Fruit fly (Drosophila melanogaster): ENCODE data around the gene CG13305.

Gene CG13305

dm6 chr3L:8675545-8676084, 29.0 kb upstream of the CG13305 start, which contains the start of gene hry (continued):
- TF ChIP-seq sob (GFP tag; IDR thresholded peaks at IDR 0.05) (peak; percentile 48; the same call in 1 of the 2 replicates), CG2129 (GFP tag; IDR thresholded peaks at IDR 0.05; ENCODE audit: partially characterized antibody) (no peak), CG10209 (GFP tag; optimal IDR thresholded peaks at IDR 0.05) (peak; percentile 40), Lim3 (GFP tag; IDR thresholded peaks at IDR 0.05) (no peak), C15 (GFP tag; IDR thresholded peaks at IDR 0.05) (no peak), hth (optimal IDR thresholded peaks at IDR 0.05) (no peak), CG7372 (GFP tag; IDR thresholded peaks at IDR 0.05) (peak; percentile 94), onecut (GFP tag; IDR thresholded peaks at IDR 0.05) (peak; percentile 53; the same call in 1 of the 2 replicates), NC2α (GFP tag; optimal IDR thresholded peaks at IDR 0.05) (peak; percentile 11)

dm6 chr3L:8675029-8675544, 28.5 kb upstream of the CG13305 start:
- TF ChIP-seq Stat92E (GFP tag; optimal IDR thresholded peaks at IDR 0.05) = peak in 1 of 3 experiments; percentile 26
- TF ChIP-seq CG6765 (GFP tag; optimal IDR thresholded peaks at IDR 0.05) = peak; percentile 22
- TF ChIP-seq CG6175 (GFP tag; IDR thresholded peaks at IDR 0.05) = peak; percentile 36; the same call in 1 of the 3 replicates
- TF ChIP-seq repo (GFP tag; optimal IDR thresholded peaks at IDR 0.05) = no peak
- no peak for TF ChIP-seq PHDP (tag; optimal IDR thresholded peaks at IDR 0.05)
- peak; percentile 25 for TF ChIP-seq CG10147 (GFP tag; optimal IDR thresholded peaks at IDR 0.05)
- TF ChIP-seq inv (GFP tag; IDR thresholded peaks at IDR 0.05; ENCODE audit: partially characterized antibody) = no peak
- peak; percentile 10; the same call in 1 of the 2 replicates for TF ChIP-seq Awh (GFP tag; IDR thresholded peaks at IDR 0.05)
- no peak for TF ChIP-seq CG12659 (GFP tag; optimal IDR thresholded peaks at IDR 0.05)
- TF ChIP-seq CG9215 (GFP tag; IDR thresholded peaks at IDR 0.05) = 0 out of 2 replicates have a peak, but pooled peaks have one; percentile 29
- TF ChIP-seq CG9932 (GFP tag; IDR thresholded peaks at IDR 0.05) = peak; percentile 54
- peak; percentile 40 for TF ChIP-seq sens (GFP tag)
- TF ChIP-seq BEAF-32 (GFP tag; optimal IDR thresholded peaks at IDR 0.05) = no peak
- TF ChIP-seq pzg (GFP tag; optimal IDR thresholded peaks at IDR 0.05) = no peak
- peak; percentile 68 for TF ChIP-seq ftz-f1 (GFP tag; optimal IDR thresholded peaks at IDR 0.05)
- 0 out of 2 replicates have a peak, but pooled peaks have one; percentile 8 for TF ChIP-seq CG32767 (GFP tag; IDR thresholded peaks at IDR 0.05)
- 0 out of 3 replicates have a peak, but pooled peaks have one; percentile 5 for TF ChIP-seq Dbx (GFP tag; IDR thresholded peaks at IDR 0.05)
- no peak for TF ChIP-seq Lpt (GFP tag; optimal IDR thresholded peaks at IDR 0.05)
- TF ChIP-seq Med (GFP tag) = peak; percentile 83
- no peak for TF ChIP-seq Bteb2 (GFP tag; optimal IDR thresholded peaks at IDR 0.05)
- TF ChIP-seq CG14441 (GFP tag; IDR thresholded peaks at IDR 0.05) = 0 out of 2 replicates have a peak, but pooled peaks have one; percentile 18
- TF ChIP-seq HLH54F (GFP tag; optimal IDR thresholded peaks at IDR 0.05) = no peak
- TF ChIP-seq p53 (GFP tag; optimal IDR thresholded peaks at IDR 0.05) = peak; percentile 6
- TF ChIP-seq Eip74EF (GFP tag; optimal IDR thresholded peaks at IDR 0.05) = peak in 1 of 2 experiments; percentile 19
- peak; percentile 21 for TF ChIP-seq ERR (GFP tag; optimal IDR thresholded peaks at IDR 0.05)
- TF ChIP-seq CG7928 (GFP tag; optimal IDR thresholded peaks at IDR 0.05) = no peak
- no peak for TF ChIP-seq CG12299 (tag; optimal IDR thresholded peaks at IDR 0.05)
- TF ChIP-seq CG8290 (GFP tag; optimal IDR thresholded peaks at IDR 0.05) = no peak
- TF ChIP-seq CG8290 (tag; optimal IDR thresholded peaks at IDR 0.05) = peak in 1 of 2 experiments; percentile 20
- no peak for TF ChIP-seq CG3995 (GFP tag; optimal IDR thresholded peaks at IDR 0.05)
- TF ChIP-seq CG31365 (tag; optimal IDR thresholded peaks at IDR 0.05) = no peak
- peak; percentile 16; the same call in 1 of the 2 replicates for TF ChIP-seq Atf6 (GFP tag; IDR thresholded peaks at IDR 0.05)
- 0 out of 2 replicates have a peak, but pooled peaks have one; percentile 7 for TF ChIP-seq CG32532 (GFP tag; IDR thresholded peaks at IDR 0.05)
- no peak for TF ChIP-seq Abd-B (GFP tag; optimal IDR thresholded peaks at IDR 0.05)
- TF ChIP-seq Ada2b (GFP tag; IDR thresholded peaks at IDR 0.05) = no peak
- TF ChIP-seq E2f2 (GFP tag; IDR thresholded peaks at IDR 0.05) = no peak
- peak; percentile 17 for TF ChIP-seq dm (GFP tag; optimal IDR thresholded peaks at IDR 0.05)
- peak; percentile 40; the same call in 1 of the 2 replicates for TF ChIP-seq Rfx (GFP tag; IDR thresholded peaks at IDR 0.05)
- 0 out of 2 replicates have a peak, but pooled peaks have one; percentile 9 for TF ChIP-seq ssp (GFP tag; IDR thresholded peaks at IDR 0.05)
- TF ChIP-seq CG14014 (GFP tag; IDR thresholded peaks at IDR 0.05) = peak; percentile 9; the same call in 1 of the 2 replicates
